Fruit fly (Drosophila melanogaster) whole organism, wandering third instar larva: ENCODE results near the gene CG5895.
A peak's percentile ranks its signal among the peaks of the same experiment; 100 is the strongest.

Experiments used
- Abd-B ChIP-seq: fragments of >200 bp; optimal IDR thresholded peaks from 2 replicates; lab custom pipeline; 2017; ENCODE audit warnings: missing biosample characterization, missing genetic modification characterization
- CG32264 ChIP-seq: fragments of 200-800 bp; sonication (Bioruptor generic); optimal IDR thresholded peaks from 2 replicates; lab custom pipeline; 2016; ENCODE audit warnings: missing biosample characterization, missing genetic modification characterization
- CG9705 ChIP-seq: fragments of 200-800 bp; sonication (Bioruptor generic); optimal IDR thresholded peaks from 2 replicates; lab custom pipeline; 2018; ENCODE audit warnings: missing biosample characterization, mild to moderate bottlenecking, missing genetic modification characterization
- CrebA ChIP-seq: fragments of 200-800 bp; sonication (Bioruptor generic); optimal IDR thresholded peaks from 2 replicates; lab custom pipeline; 2016; ENCODE audit warnings: missing biosample characterization, mild to moderate bottlenecking, missing genetic modification characterization, borderline replicate concordance
- Dfd ChIP-seq: fragments of >200 bp; optimal IDR thresholded peaks from 2 replicates; lab custom pipeline; 2017; ENCODE audit warnings: missing biosample characterization, missing genetic modification characterization
- Dif ChIP-seq: fragments of 200-275, 200-300 bp; sonication (Bioruptor generic); optimal IDR thresholded peaks from 2 replicates; lab custom pipeline; 2018; ENCODE audit warnings: missing biosample characterization, missing genetic modification characterization; ENCODE audit not compliant: partially characterized antibody
- GATAd ChIP-seq: sonication (Bioruptor generic); optimal IDR thresholded peaks from 2 replicates; lab custom pipeline; 2016; ENCODE audit warnings: missing biosample characterization, missing genetic modification characterization
- HLH106 ChIP-seq: fragments of 200-800 bp; optimal IDR thresholded peaks from 3 replicates; lab custom pipeline; 2019; ENCODE audit warnings: missing biosample characterization, mild to moderate bottlenecking, missing genetic modification characterization, moderate library complexity
- Hnf4 ChIP-seq: fragments of 200-800 bp; sonication (Bioruptor generic); optimal IDR thresholded peaks from 2 replicates; lab custom pipeline; 2016; ENCODE audit warnings: missing biosample characterization, mild to moderate bottlenecking, missing genetic modification characterization
- Hr78 ChIP-seq: fragments of >200 bp; optimal IDR thresholded peaks from 2 replicates; lab custom pipeline; 2017; ENCODE audit warnings: missing biosample characterization, missing genetic modification characterization
- Hr83 ChIP-seq: fragments of 200-300 bp; sonication (Bioruptor generic); optimal IDR thresholded peaks from 2 replicates; lab custom pipeline; 2016; ENCODE audit warnings: missing biosample characterization, mild to moderate bottlenecking, missing genetic modification characterization, moderate library complexity; ENCODE audit not compliant: poor library complexity, severe bottlenecking
- Jra ChIP-seq: sonication (Bioruptor generic); optimal IDR thresholded peaks from 2 replicates; lab custom pipeline; 2016; ENCODE audit warnings: missing biosample characterization, missing genetic modification characterization
- Mio ChIP-seq: sonication (Bioruptor generic); optimal IDR thresholded peaks from 2 replicates; lab custom pipeline; 2016; ENCODE audit warnings: missing biosample characterization, missing genetic modification characterization
- Myc ChIP-seq: fragments of >200 bp; optimal IDR thresholded peaks from 2 replicates; lab custom pipeline; 2017
- N ChIP-seq: fragments of >200 bp; optimal IDR thresholded peaks from 2 replicates; lab custom pipeline; 2018; ENCODE audit warnings: missing biosample characterization, missing external identifiers, missing genetic modification characterization
- OdsH ChIP-seq: fragments of 200-800 bp; sonication (Bioruptor generic); optimal IDR thresholded peaks from 2 replicates; lab custom pipeline; 2016; ENCODE audit warnings: missing biosample characterization, mild to moderate bottlenecking, missing genetic modification characterization
- Sp1 ChIP-seq: fragments of 200-800 bp; sonication (Bioruptor generic); optimal IDR thresholded peaks from 3 replicates; lab custom pipeline; 2019; ENCODE audit warnings: missing biosample characterization, mild to moderate bottlenecking, missing genetic modification characterization, moderate library complexity
- Vsx2 ChIP-seq: fragments of 200-300, 225-300 bp; sonication (Bioruptor generic); optimal IDR thresholded peaks from 2 replicates; lab custom pipeline; 2018; ENCODE audit warnings: missing biosample characterization, missing genetic modification characterization; ENCODE audit not compliant: partially characterized antibody
- br ChIP-seq: fragments of 200-800 bp; sonication (Bioruptor generic); optimal IDR thresholded peaks from 2 replicates; lab custom pipeline; 2016; ENCODE audit warnings: missing biosample characterization, missing genetic modification characterization
- brk ChIP-seq: fragments of 200-800 bp; sonication (Bioruptor generic); optimal IDR thresholded peaks from 2 replicates; lab custom pipeline; 2016; ENCODE audit warnings: missing biosample characterization, mild to moderate bottlenecking, missing genetic modification characterization
- dl ChIP-seq, 2 experiments: fragments of 175-275, 200-275 bp in 1 of 2; fragments of 200-275 bp in 1 of 2; sonication (Bioruptor generic); optimal IDR thresholded peaks; lab custom pipeline; 2018; ENCODE audit warnings: mild to moderate bottlenecking in 2 of 2, missing biosample characterization in 2 of 2, missing genetic modification characterization in 2 of 2, moderate library complexity in 2 of 2; ENCODE audit not compliant: partially characterized antibody in 2 of 2, insufficient read depth in 1 of 2
- dmrt93B ChIP-seq: fragments of 200-800 bp; sonication (Bioruptor generic); optimal IDR thresholded peaks from 2 replicates; lab custom pipeline; 2018; ENCODE audit warnings: missing biosample characterization, mild to moderate bottlenecking, missing genetic modification characterization
- dsf ChIP-seq: sonication (Bioruptor generic); optimal IDR thresholded peaks from 2 replicates; lab custom pipeline; 2016; ENCODE audit warnings: missing biosample characterization, missing genetic modification characterization, borderline replicate concordance
- ey ChIP-seq: fragments of 200-800 bp; sonication (Bioruptor generic); optimal IDR thresholded peaks from 2 replicates; lab custom pipeline; 2016; ENCODE audit warnings: missing biosample characterization, missing genetic modification characterization
- foxo ChIP-seq, 2 experiments: fragments of 200-800 bp; sonication (Bioruptor generic); optimal IDR thresholded peaks; 2 replicates in 1 of 2; 3 replicates in 1 of 2; lab custom pipeline; 2016 to 2017; ENCODE audit warnings: missing biosample characterization in 2 of 2, missing genetic modification characterization in 2 of 2
- fru ChIP-seq: fragments of 200-800 bp; sonication (Bioruptor generic); optimal IDR thresholded peaks from 3 replicates; lab custom pipeline; 2016; ENCODE audit warnings: missing biosample characterization, mild to moderate bottlenecking, missing genetic modification characterization
- h ChIP-seq: fragments of 200-800 bp; sonication (Bioruptor generic); optimal IDR thresholded peaks from 3 replicates; lab custom pipeline; 2016; ENCODE audit warnings: missing biosample characterization, mild to moderate bottlenecking, missing genetic modification characterization
- jim ChIP-seq: fragments of 175-275, 200-325 bp; sonication (Bioruptor generic); optimal IDR thresholded peaks from 2 replicates; lab custom pipeline; 2016; ENCODE audit warnings: missing biosample characterization, mild to moderate bottlenecking, missing genetic modification characterization
- lola ChIP-seq: fragments of >200 bp; optimal IDR thresholded peaks from 2 replicates; lab custom pipeline; 2017; ENCODE audit warnings: missing biosample characterization, missing genetic modification characterization
- pan ChIP-seq: fragments of >200 bp; optimal IDR thresholded peaks from 2 replicates; lab custom pipeline; 2017
- psq ChIP-seq: fragments of 200-800 bp; sonication (Bioruptor generic); optimal IDR thresholded peaks from 3 replicates; lab custom pipeline; 2017; ENCODE audit warnings: missing biosample characterization, mild to moderate bottlenecking, missing genetic modification characterization, moderate library complexity
- rgr ChIP-seq: fragments of 200-800 bp; sonication (Bioruptor generic); optimal IDR thresholded peaks from 3 replicates; lab custom pipeline; 2016; ENCODE audit warnings: missing biosample characterization, mild to moderate bottlenecking, missing genetic modification characterization
- sage ChIP-seq: fragments of 200-800 bp; sonication (Bioruptor generic); optimal IDR thresholded peaks from 2 replicates; lab custom pipeline; 2016; ENCODE audit warnings: missing biosample characterization, mild to moderate bottlenecking, missing genetic modification characterization
- sv ChIP-seq: fragments of 200-800 bp; sonication (Bioruptor generic); optimal IDR thresholded peaks from 3 replicates; lab custom pipeline; 2016; ENCODE audit warnings: missing biosample characterization, missing genetic modification characterization
- tai ChIP-seq: sonication (Bioruptor generic); optimal IDR thresholded peaks from 2 replicates; lab custom pipeline; 2016; ENCODE audit warnings: missing biosample characterization, missing genetic modification characterization
- usp ChIP-seq: fragments of >200 bp; optimal IDR thresholded peaks from 2 replicates; lab custom pipeline; 2017; ENCODE audit warnings: missing biosample characterization, missing genetic modification characterization
- woc ChIP-seq: sonication (Bioruptor generic); optimal IDR thresholded peaks from 2 replicates; lab custom pipeline; 2016; ENCODE audit warnings: missing biosample characterization, mild to moderate bottlenecking, missing genetic modification characterization

CG5895 gene

dm6 chr3L:16024276-16025019 is 10.8 kb upstream of the CG5895 start:
- no peak for TF ChIP-seq lola
- peak; percentile 11 for TF ChIP-seq Dfd (GFP tag; lab: Kevin White, UChicago)
- TF ChIP-seq Mio (GFP tag; lab: Kevin White, UChicago): no peak
- TF ChIP-seq woc (GFP tag; lab: Kevin White, UChicago): peak; percentile 71
- TF ChIP-seq tai (GFP tag; lab: Kevin White, UChicago): peak; percentile 41
- TF ChIP-seq rgr: peak; percentile 38
- no peak for TF ChIP-seq sv (GFP tag; lab: Kevin White, UChicago)
- TF ChIP-seq pan (lab: Kevin White, UChicago): no peak
- TF ChIP-seq foxo (GFP tag; optimal IDR thresholded peaks at IDR 0.05; lab: Kevin White, UChicago): peak in 1 of 2 experiments; percentile 69
- no peak for TF ChIP-seq dsf (GFP tag; lab: Kevin White, UChicago)
- no peak for TF ChIP-seq dl (GFP tag; optimal IDR thresholded peaks at IDR 0.05; lab: Kevin White, UChicago; ENCODE audit: insufficient read depth in 1 of 2, partially characterized antibody in 2 of 2)
- TF ChIP-seq Sp1 (GFP tag; lab: Kevin White, UChicago): peak; percentile 70
- no peak for TF ChIP-seq Dif
- peak; percentile 62 for TF ChIP-seq br (GFP tag; lab: Kevin White, UChicago)
- no peak for TF ChIP-seq GATAd (GFP tag; lab: Kevin White, UChicago)
- peak; percentile 27 for TF ChIP-seq Hnf4
- peak; percentile 62 for TF ChIP-seq OdsH (GFP tag; lab: Kevin White, UChicago)
- TF ChIP-seq CG32264 (GFP tag; lab: Kevin White, UChicago): peak; percentile 6
- no peak for TF ChIP-seq Hr78 (GFP tag; lab: Kevin White, UChicago)
- peak; percentile 61 for TF ChIP-seq HLH106
- TF ChIP-seq h (GFP tag; lab: Kevin White, UChicago): peak; percentile 65
- TF ChIP-seq psq: peak; percentile 69
- no peak for TF ChIP-seq sage (GFP tag; lab: Kevin White, UChicago)
- TF ChIP-seq brk (GFP tag; lab: Kevin White, UChicago): no peak
- peak; percentile 59 for TF ChIP-seq dmrt93B (GFP tag; lab: Kevin White, UChicago)
- TF ChIP-seq Jra (GFP tag; lab: Kevin White, UChicago): no peak
- no peak for TF ChIP-seq jim (GFP tag; lab: Kevin White, UChicago)
- TF ChIP-seq CG9705 (GFP tag; lab: Kevin White, UChicago): peak; percentile 47
- no peak for TF ChIP-seq Hr83
- no peak for TF ChIP-seq Myc (lab: Kevin White, UChicago)
- no peak for TF ChIP-seq Abd-B (GFP tag; lab: Kevin White, UChicago)
- peak; percentile 72 for TF ChIP-seq fru (GFP tag; lab: Kevin White, UChicago)
- no peak for TF ChIP-seq Vsx2 (GFP tag; lab: Kevin White, UChicago)
- TF ChIP-seq ey (GFP tag; lab: Kevin White, UChicago): peak; percentile 66
- TF ChIP-seq CrebA (GFP tag; lab: Kevin White, UChicago): no peak
- TF ChIP-seq, all 38 proteins: peak for 17

dm6 chr3L:16025020-16025680 is 10.1 kb upstream of the CG5895 start:
- no peak for TF ChIP-seq Jra (GFP tag; lab: Kevin White, UChicago)
- TF ChIP-seq pan (lab: Kevin White, UChicago): no peak
- no peak for TF ChIP-seq sage (GFP tag; lab: Kevin White, UChicago)
- no peak for TF ChIP-seq brk (GFP tag; lab: Kevin White, UChicago)
- TF ChIP-seq fru (GFP tag; lab: Kevin White, UChicago): no peak
- TF ChIP-seq Hr83: no peak
- TF ChIP-seq usp (GFP tag; lab: Kevin White, UChicago): no peak
- TF ChIP-seq HLH106: no peak
- no peak for TF ChIP-seq Mio (GFP tag; lab: Kevin White, UChicago)
- TF ChIP-seq foxo (GFP tag; optimal IDR thresholded peaks at IDR 0.05; lab: Kevin White, UChicago): no peak
- TF ChIP-seq CG32264 (GFP tag; lab: Kevin White, UChicago): no peak
- TF ChIP-seq dl (GFP tag; optimal IDR thresholded peaks at IDR 0.05; lab: Kevin White, UChicago; ENCODE audit: insufficient read depth in 1 of 2, partially characterized antibody in 2 of 2): no peak
- TF ChIP-seq Sp1 (GFP tag; lab: Kevin White, UChicago): no peak
- no peak for TF ChIP-seq Hr78 (GFP tag; lab: Kevin White, UChicago)
- no peak for TF ChIP-seq dsf (GFP tag; lab: Kevin White, UChicago)
- TF ChIP-seq lola: no peak
- no peak for TF ChIP-seq N (GFP tag; lab: Kevin White, UChicago)
- TF ChIP-seq jim (GFP tag; lab: Kevin White, UChicago): no peak
